Worm (Caenorhabditis elegans) whole organism, L1 larva: ENCODE measurements around the gene gtf-2H2C.
A peak's percentile ranks its signal among the peaks of the same experiment; 100 is the strongest.

Experiments used
- C34B4.2 ChIP-seq: sonication (generic microtip); optimal IDR thresholded peaks from 2 replicates; lab custom pipeline; 2017; ENCODE audit warnings: mild to moderate bottlenecking, missing genetic modification characterization, missing compliant biosample characterization
- Y116A8C.19 ChIP-seq: sonication (generic microtip); optimal IDR thresholded peaks from 2 replicates; lab custom pipeline; 2016; ENCODE audit warnings: missing compliant biosample characterization, missing genetic modification characterization, borderline replicate concordance
- ama-1 ChIP-seq: fragments of 150-350 bp; optimal IDR thresholded peaks from 2 replicates; lab custom pipeline; 2014
- ceh-63 ChIP-seq: fragments of 200-800 bp; sonication (Bioruptor generic); optimal IDR thresholded peaks from 2 replicates; lab custom pipeline; 2018; ENCODE audit warnings: mild to moderate bottlenecking, missing genetic modification characterization, missing compliant biosample characterization
- ceh-8 ChIP-seq: fragments of 200-800 bp; sonication (Bioruptor generic); optimal IDR thresholded peaks from 2 replicates; lab custom pipeline; 2018; ENCODE audit warnings: mild to moderate bottlenecking, missing genetic modification characterization, moderate library complexity, missing compliant biosample characterization
- ceh-90 ChIP-seq: sonication (generic microtip); optimal IDR thresholded peaks from 2 replicates; lab custom pipeline; 2016; ENCODE audit warnings: missing genetic modification characterization, missing compliant biosample characterization
- ces-1 ChIP-seq: fragments of 150-350 bp; optimal IDR thresholded peaks from 2 replicates; lab custom pipeline; 2014; ENCODE audit warnings: missing biosample characterization, missing genetic modification reagents, missing genetic modification characterization
- efl-1 ChIP-seq, 4 experiments: fragments of 150-350 bp; optimal IDR thresholded peaks in 3 of 4; peaks in 1 of 4; 1 replicate in 1 of 4; 2 replicates in 3 of 4; lab custom pipeline; 2014; ENCODE audit warnings: missing biosample characterization in 2 of 4, missing genetic modification characterization in 2 of 4, missing genetic modification reagents in 2 of 4
- egl-27 ChIP-seq, 2 experiments: fragments of 150-350 bp in 1 of 2; sonication (generic microtip); optimal IDR thresholded peaks; 3 replicates each; lab custom pipeline; 2017 to 2018; ENCODE audit warnings: missing biosample characterization in 2 of 2, missing genetic modification characterization in 2 of 2, missing genetic modification reagents in 2 of 2
- elt-3 ChIP-seq, 6 experiments: fragments of 150-350 bp in 1 of 6; sonication (generic microtip); optimal IDR thresholded peaks; 2 replicates each; lab custom pipeline; 2017 to 2018; ENCODE audit warnings: missing biosample characterization in 6 of 6, missing genetic modification characterization in 6 of 6, inconsistent platforms in 1 of 6
- ets-5 ChIP-seq: fragments of 200-800 bp; sonication (Bioruptor generic); IDR thresholded peaks from 2 replicates; pipeline ENCODE4 v1.3.6; 2022; ENCODE audit warnings: missing genetic modification characterization, missing compliant biosample characterization
- fkh-10 ChIP-seq: sonication (generic microtip); optimal IDR thresholded peaks from 2 replicates; lab custom pipeline; 2017; ENCODE audit warnings: missing biosample characterization, missing genetic modification reagents, missing genetic modification characterization
- fkh-8 ChIP-seq: sonication (generic microtip); optimal IDR thresholded peaks from 2 replicates; lab custom pipeline; 2016; ENCODE audit warnings: mild to moderate bottlenecking, missing genetic modification characterization, missing compliant biosample characterization
- fos-1 ChIP-seq: fragments of 150-350 bp; optimal IDR thresholded peaks from 2 replicates; lab custom pipeline; 2014; ENCODE audit warnings: missing biosample characterization, missing genetic modification characterization
- hlh-17 ChIP-seq: fragments of 200-800 bp; sonication (Bioruptor generic); optimal IDR thresholded peaks from 2 replicates; lab custom pipeline; 2018; ENCODE audit warnings: missing genetic modification characterization, mild to moderate bottlenecking, missing compliant biosample characterization, moderate library complexity, borderline replicate concordance
- hlh-4 ChIP-seq: sonication (generic microtip); optimal IDR thresholded peaks from 2 replicates; lab custom pipeline; 2016; ENCODE audit warnings: mild to moderate bottlenecking, missing genetic modification characterization, missing compliant biosample characterization
- hpl-2 ChIP-seq: fragments of 150-350 bp; optimal IDR thresholded peaks from 2 replicates; lab custom pipeline; 2014; ENCODE audit warnings: missing biosample characterization, missing genetic modification reagents, missing genetic modification characterization
- irx-1 ChIP-seq: sonication (generic microtip); optimal IDR thresholded peaks from 2 replicates; lab custom pipeline; 2016; ENCODE audit warnings: missing genetic modification characterization, missing compliant biosample characterization
- isw-1 ChIP-seq: fragments of 200-800 bp; sonication (Bioruptor generic); IDR thresholded peaks from 2 replicates; pipeline ENCODE4 v1.3.6; 2022; ENCODE audit warnings: missing genetic modification characterization, missing compliant biosample characterization
- jun-1 ChIP-seq: fragments of 150-350 bp; optimal IDR thresholded peaks from 2 replicates; lab custom pipeline; 2014; ENCODE audit warnings: missing biosample characterization, missing genetic modification reagents, missing genetic modification characterization
- lin-15B ChIP-seq: fragments of 150-350 bp; sonication (generic microtip); optimal IDR thresholded peaks from 3 replicates; lab custom pipeline; 2014; ENCODE audit warnings: missing biosample characterization, missing genetic modification characterization
- mab-9 ChIP-seq: fragments of 200-800 bp; sonication (Bioruptor generic); IDR thresholded peaks from 2 replicates; pipeline ENCODE4 v1.3.6; 2022; ENCODE audit warnings: missing genetic modification reagents, missing genetic modification characterization, missing compliant biosample characterization
- mef-2 ChIP-seq: fragments of 150-350 bp; optimal IDR thresholded peaks from 2 replicates; lab custom pipeline; 2014; ENCODE audit warnings: missing biosample characterization, missing genetic modification characterization
- nhr-11 ChIP-seq: fragments of 150-350 bp; optimal IDR thresholded peaks from 2 replicates; lab custom pipeline; 2014; ENCODE audit warnings: missing biosample characterization, missing genetic modification characterization
- nhr-12 ChIP-seq: sonication (generic microtip); optimal IDR thresholded peaks from 2 replicates; lab custom pipeline; 2017; ENCODE audit warnings: missing biosample characterization, missing genetic modification characterization
- nhr-19 ChIP-seq: fragments of 200-800 bp; sonication (Bioruptor generic); conservative IDR thresholded peaks from 2 replicates; pipeline ENCODE4 v1.3.6; 2022; ENCODE audit warnings: missing genetic modification characterization, missing compliant biosample characterization
- nhr-20 ChIP-seq: sonication (generic microtip); optimal IDR thresholded peaks from 2 replicates; lab custom pipeline; 2016; ENCODE audit warnings: mild to moderate bottlenecking, missing genetic modification characterization, missing compliant biosample characterization
- nhr-237 ChIP-seq: fragments of 150-350 bp; optimal IDR thresholded peaks from 2 replicates; lab custom pipeline; 2014; ENCODE audit warnings: missing biosample characterization, missing genetic modification characterization
- nhr-71 ChIP-seq: sonication (generic microtip); optimal IDR thresholded peaks from 2 replicates; lab custom pipeline; 2016; ENCODE audit warnings: mild to moderate bottlenecking, missing genetic modification characterization, moderate library complexity, missing compliant biosample characterization
- nhr-76 ChIP-seq: sonication (generic microtip); optimal IDR thresholded peaks from 2 replicates; lab custom pipeline; 2017; ENCODE audit warnings: missing biosample characterization, missing genetic modification characterization
- nhr-90 ChIP-seq: sonication (generic microtip); optimal IDR thresholded peaks from 2 replicates; lab custom pipeline; 2016; ENCODE audit warnings: mild to moderate bottlenecking, missing genetic modification characterization, missing compliant biosample characterization; ENCODE audit not compliant: poor library complexity
- rnt-1 ChIP-seq: sonication (generic microtip); optimal IDR thresholded peaks from 2 replicates; lab custom pipeline; 2016; ENCODE audit warnings: mild to moderate bottlenecking, missing genetic modification characterization, moderate library complexity, missing compliant biosample characterization
- skn-1 ChIP-seq: fragments of 150-350 bp; optimal IDR thresholded peaks from 2 replicates; lab custom pipeline; 2014; ENCODE audit warnings: missing biosample characterization, missing genetic modification characterization
- snpc-4 ChIP-seq: fragments of 150-350 bp; optimal IDR thresholded peaks from 2 replicates; lab custom pipeline; 2014; ENCODE audit warnings: missing biosample characterization, missing genetic modification characterization
- sptf-1 ChIP-seq: fragments of 150-350 bp; optimal IDR thresholded peaks from 2 replicates; lab custom pipeline; 2014; ENCODE audit warnings: missing biosample characterization, missing genetic modification characterization
- sup-37 ChIP-seq: fragments of 200-800 bp; sonication (Bioruptor generic); optimal IDR thresholded peaks from 2 replicates; lab custom pipeline; 2018; ENCODE audit warnings: mild to moderate bottlenecking, missing genetic modification characterization, missing compliant biosample characterization
- swsn-7 ChIP-seq: sonication (generic microtip); optimal IDR thresholded peaks from 2 replicates; lab custom pipeline; 2016; ENCODE audit warnings: missing genetic modification characterization, missing compliant biosample characterization
- tlp-1 ChIP-seq: fragments of 150-350 bp; optimal IDR thresholded peaks from 2 replicates; lab custom pipeline; 2014; ENCODE audit warnings: missing biosample characterization, missing genetic modification characterization
- unc-130 ChIP-seq: fragments of 150-350 bp; optimal IDR thresholded peaks from 2 replicates; lab custom pipeline; 2017; ENCODE audit warnings: missing biosample characterization, missing genetic modification characterization, inconsistent platforms
- unc-30 ChIP-seq: sonication (generic microtip); optimal IDR thresholded peaks from 2 replicates; lab custom pipeline; 2017; ENCODE audit warnings: missing biosample characterization, missing genetic modification characterization
- unc-62 ChIP-seq: fragments of 150-350 bp; optimal IDR thresholded peaks from 2 replicates; lab custom pipeline; 2014; ENCODE audit warnings: missing biosample characterization, missing genetic modification reagents, missing genetic modification characterization
- unc-86 ChIP-seq: sonication (generic microtip); optimal IDR thresholded peaks from 2 replicates; lab custom pipeline; 2016; ENCODE audit warnings: missing genetic modification characterization, missing compliant biosample characterization
- vab-15 ChIP-seq: sonication (generic microtip); optimal IDR thresholded peaks from 2 replicates; lab custom pipeline; 2017; ENCODE audit warnings: missing genotype, mild to moderate bottlenecking, missing genetic modification characterization, missing compliant biosample characterization
- xbp-1 ChIP-seq: sonication (generic microtip); optimal IDR thresholded peaks from 2 replicates; lab custom pipeline; 2016; ENCODE audit warnings: missing genetic modification characterization, missing compliant biosample characterization
- zip-4 ChIP-seq: fragments of 200-800 bp; sonication (Bioruptor generic); optimal IDR thresholded peaks from 2 replicates; lab custom pipeline; 2018; ENCODE audit warnings: mild to moderate bottlenecking, missing genetic modification characterization, moderate library complexity, missing compliant biosample characterization
- ztf-11 ChIP-seq, 2 experiments: sonication (generic microtip); optimal IDR thresholded peaks; 2 replicates each; lab custom pipeline; 2016 to 2017; ENCODE audit warnings: missing genetic modification characterization in 2 of 2, missing biosample characterization in 1 of 2, missing compliant biosample characterization in 1 of 2
- ztf-4 ChIP-seq: fragments of 150-350 bp; optimal IDR thresholded peaks from 2 replicates; lab custom pipeline; 2014; ENCODE audit warnings: missing biosample characterization, missing genetic modification characterization

Gene gtf-2H2C

DNA sequence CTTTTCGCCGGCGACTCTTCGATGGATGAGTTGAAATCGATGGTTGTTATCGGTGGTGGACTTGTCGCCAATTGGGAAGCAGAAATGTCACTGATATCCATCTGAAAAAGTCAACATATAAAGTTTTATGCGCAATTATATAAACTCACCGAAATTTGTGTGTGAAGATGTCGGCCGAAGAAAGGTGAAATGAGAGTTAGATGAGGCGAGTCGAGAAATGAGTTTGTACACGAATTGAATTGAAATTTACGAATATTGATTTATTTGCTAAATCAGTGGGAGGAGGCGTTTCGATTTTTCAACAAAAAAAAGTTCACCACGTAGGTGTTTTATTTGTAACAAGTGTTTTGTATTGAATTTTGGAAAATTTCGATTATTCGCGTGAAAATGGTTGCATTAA lies 10.8 kb upstream of the gtf-2H2C start, which contains the start of gene kel-10:
Gene kel-10 (minus strand): TSS at position 101 of the 400 bp plus-strand sequence.
- TF ChIP-seq nhr-19 (GFP tag; lab: Robert Waterston, UW), result no peak
- no peak for TF ChIP-seq hpl-2 (GFP tag; lab: Kevin White, UChicago)
- no peak for TF ChIP-seq fos-1 (tag; lab: Kevin White, UChicago)
- no peak for TF ChIP-seq irx-1 (tag; lab: Kevin White, UChicago)
- no peak for TF ChIP-seq zip-4 (GFP tag; lab: Kevin White, UChicago)
- no peak for TF ChIP-seq skn-1
- no peak for TF ChIP-seq nhr-11 (tag; lab: Kevin White, UChicago)
- TF ChIP-seq snpc-4, result no peak
- TF ChIP-seq hlh-4, result no peak
- TF ChIP-seq elt-3 (tag; optimal IDR thresholded peaks at IDR 0.05; lab: Kevin White, UChicago), result no peak
- TF ChIP-seq hlh-17, result no peak
- no peak for TF ChIP-seq Y116A8C.19 (tag; lab: Kevin White, UChicago)

DNA sequence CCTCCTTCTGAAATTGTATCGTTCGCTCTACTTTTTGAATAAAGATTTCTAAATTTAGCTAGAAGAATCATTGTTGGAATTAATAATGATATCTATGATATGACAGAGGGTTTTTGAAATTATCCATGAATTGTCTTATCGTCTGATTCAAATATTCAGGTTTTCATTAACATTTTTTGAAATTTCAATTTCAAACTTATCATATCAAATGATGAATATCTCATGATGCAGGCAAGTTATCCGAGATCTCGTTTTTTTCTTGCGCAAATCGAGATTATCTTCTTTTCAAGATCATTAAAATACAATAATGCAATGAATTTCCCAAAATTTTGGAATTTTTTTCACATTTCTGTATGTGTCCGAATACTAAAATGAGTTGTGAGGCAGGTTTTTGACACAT lies 7.4 kb upstream of the gtf-2H2C start, which contains the start of gene spop-1:
Gene spop-1 (minus strand): TSS at position 101 of the 400 bp plus-strand sequence.
- TF ChIP-seq unc-62 (GFP tag; lab: Kevin White, UChicago), result no peak

DNA sequence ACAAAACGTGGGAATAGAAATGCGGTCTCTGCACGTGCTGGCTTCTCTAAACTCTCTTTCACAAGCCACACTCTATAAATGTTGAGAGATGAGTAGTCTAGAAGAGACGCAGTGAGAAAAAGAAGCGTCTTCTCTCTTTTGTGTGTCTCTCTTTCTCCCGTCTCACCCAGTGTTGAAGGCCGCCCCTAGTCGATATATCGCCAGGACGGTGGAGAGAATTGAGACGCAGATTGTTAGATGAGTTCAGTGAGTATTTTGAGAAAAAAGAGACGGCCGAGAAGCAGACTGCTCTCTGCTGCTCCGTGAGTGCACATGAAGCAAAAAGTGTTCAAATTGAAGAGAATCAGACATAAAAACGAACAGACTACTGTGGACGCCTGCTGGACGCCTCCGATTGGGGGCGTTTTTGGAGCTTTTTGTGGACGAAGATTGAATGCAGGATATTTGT lies 6.0 kb upstream of the gtf-2H2C start:
- TF ChIP-seq ama-1, result peak; percentile 53
- peak; percentile 79 for TF ChIP-seq irx-1 (tag; lab: Kevin White, UChicago)
- no peak for TF ChIP-seq sup-37 (GFP tag; lab: Kevin White, UChicago)
- TF ChIP-seq nhr-20, result peak; percentile 92
- TF ChIP-seq Y116A8C.19 (tag; lab: Kevin White, UChicago), result no peak
- peak; percentile 77 for TF ChIP-seq snpc-4
- no peak for TF ChIP-seq hlh-17
- no peak for TF ChIP-seq ces-1 (GFP tag; lab: Kevin White, UChicago)
- no peak for TF ChIP-seq tlp-1 (tag; lab: Kevin White, UChicago)
- peak in 1 of 2 experiments; percentile 54 for TF ChIP-seq ztf-11 (tag; optimal IDR thresholded peaks at IDR 0.05; lab: Kevin White, UChicago)
- no peak for TF ChIP-seq unc-30 (tag; lab: Kevin White, UChicago)
- TF ChIP-seq unc-86, result peak; percentile 94
- TF ChIP-seq unc-130 (tag; lab: Kevin White, UChicago), result peak; percentile 25
- TF ChIP-seq ceh-8 (GFP tag; lab: Kevin White, UChicago), result peak; percentile 86
- no peak for TF ChIP-seq nhr-76 (tag; lab: Kevin White, UChicago)
- TF ChIP-seq elt-3 (tag; optimal IDR thresholded peaks at IDR 0.05; lab: Kevin White, UChicago), result peak in 1 of 6 experiments; percentile 30
- no peak for TF ChIP-seq C34B4.2 (tag; lab: Kevin White, UChicago)
- TF ChIP-seq nhr-237 (tag; lab: Kevin White, UChicago), result peak; percentile 78
- peak; percentile 54 for TF ChIP-seq ztf-4 (tag; lab: Kevin White, UChicago)
- TF ChIP-seq fkh-10 (GFP tag; lab: Kevin White, UChicago), result peak; percentile 64
- TF ChIP-seq ceh-90 (tag; lab: Kevin White, UChicago), result no peak
- peak; percentile 93 for TF ChIP-seq swsn-7 (tag; lab: Kevin White, UChicago)
- TF ChIP-seq efl-1 (optimal IDR thresholded peaks at IDR 0.05; lab: Kevin White, UChicago), result peak; percentile 87 to 89
- peak; percentile 64 to 98 for TF ChIP-seq efl-1 (GFP tag; optimal IDR thresholded peaks at IDR 0.05 in 1 of 2; lab: Kevin White, UChicago)
- TF ChIP-seq nhr-12, result no peak
- peak; percentile 83 for TF ChIP-seq nhr-90 (tag; lab: Kevin White, UChicago)
- TF ChIP-seq fos-1 (tag; lab: Kevin White, UChicago), result peak; percentile 85
- TF ChIP-seq zip-4 (GFP tag; lab: Kevin White, UChicago), result peak; percentile 24
- peak; percentile 80 for TF ChIP-seq xbp-1 (tag; lab: Kevin White, UChicago)
- TF ChIP-seq lin-15B (tag; lab: Kevin White, UChicago), result peak; percentile 35
- no peak for TF ChIP-seq ets-5 (GFP tag; lab: Robert Waterston, UW)
- peak; percentile 97 for TF ChIP-seq nhr-71 (tag; lab: Kevin White, UChicago)
- TF ChIP-seq vab-15, result no peak
- peak; percentile 57 for TF ChIP-seq skn-1
- TF ChIP-seq egl-27 (tag; optimal IDR thresholded peaks at IDR 0.05; lab: Kevin White, UChicago), result peak; percentile 65 to 85
- peak; percentile 79 for TF ChIP-seq mef-2
- peak; percentile 91 for TF ChIP-seq rnt-1
- TF ChIP-seq sptf-1 (tag; lab: Kevin White, UChicago), result no peak
- TF ChIP-seq isw-1 (GFP tag; lab: Robert Waterston, UW), result peak; percentile 75
- TF ChIP-seq nhr-11 (tag; lab: Kevin White, UChicago), result peak; percentile 87
- TF ChIP-seq fkh-8 (tag; lab: Kevin White, UChicago), result peak; percentile 91
- TF ChIP-seq ceh-63 (GFP tag; lab: Kevin White, UChicago), result no peak
- peak; percentile 50; the same call in 1 of the 2 replicates for TF ChIP-seq mab-9 (GFP tag; lab: Robert Waterston, UW)
- peak; percentile 90 for TF ChIP-seq jun-1 (tag; lab: Kevin White, UChicago)
